Fruit fly (Drosophila melanogaster) whole organism, pupa: ENCODE measurements around the gene fwd.

ENCODE experiments used
- CG10348 ChIP-seq: fragments of 200-800 bp; sonication (Bioruptor generic); IDR thresholded peaks from 2 replicates; pipeline ENCODE4 v1.3.6; 2022; ENCODE audit warnings: missing biosample characterization, missing genetic modification characterization
- CG14655 ChIP-seq: fragments of 200-800 bp; sonication (Bioruptor generic); optimal IDR thresholded peaks from 3 replicates; lab custom pipeline; 2017; ENCODE audit warnings: mild to moderate bottlenecking, missing biosample characterization, missing genetic modification reagents, missing genetic modification characterization
- CG17806 ChIP-seq: fragments of 200-800 bp; sonication (Bioruptor generic); optimal IDR thresholded peaks from 2 replicates; lab custom pipeline; 2018; ENCODE audit warnings: missing biosample characterization, mild to moderate bottlenecking, missing genetic modification characterization, moderate library complexity
- CG4496 ChIP-seq: fragments of 200-800 bp; sonication (Bioruptor generic); IDR thresholded peaks from 3 replicates; pipeline ENCODE4 v1.3.6; 2022; ENCODE audit warnings: missing biosample characterization, missing genetic modification characterization
- CG8159 ChIP-seq: fragments of 200-800 bp; sonication (Bioruptor generic); optimal IDR thresholded peaks from 3 replicates; lab custom pipeline; 2018; ENCODE audit warnings: missing biosample characterization, mild to moderate bottlenecking, missing genetic modification characterization, moderate library complexity
- Pif1A ChIP-seq: fragments of 200-800 bp; sonication (Bioruptor generic); optimal IDR thresholded peaks from 3 replicates; lab custom pipeline; 2016; ENCODE audit warnings: missing biosample characterization, missing genetic modification characterization
- Pif1B ChIP-seq: fragments of 200-800 bp; sonication (Bioruptor generic); optimal IDR thresholded peaks from 3 replicates; lab custom pipeline; 2016; ENCODE audit warnings: missing biosample characterization, missing genetic modification characterization

DNA sequence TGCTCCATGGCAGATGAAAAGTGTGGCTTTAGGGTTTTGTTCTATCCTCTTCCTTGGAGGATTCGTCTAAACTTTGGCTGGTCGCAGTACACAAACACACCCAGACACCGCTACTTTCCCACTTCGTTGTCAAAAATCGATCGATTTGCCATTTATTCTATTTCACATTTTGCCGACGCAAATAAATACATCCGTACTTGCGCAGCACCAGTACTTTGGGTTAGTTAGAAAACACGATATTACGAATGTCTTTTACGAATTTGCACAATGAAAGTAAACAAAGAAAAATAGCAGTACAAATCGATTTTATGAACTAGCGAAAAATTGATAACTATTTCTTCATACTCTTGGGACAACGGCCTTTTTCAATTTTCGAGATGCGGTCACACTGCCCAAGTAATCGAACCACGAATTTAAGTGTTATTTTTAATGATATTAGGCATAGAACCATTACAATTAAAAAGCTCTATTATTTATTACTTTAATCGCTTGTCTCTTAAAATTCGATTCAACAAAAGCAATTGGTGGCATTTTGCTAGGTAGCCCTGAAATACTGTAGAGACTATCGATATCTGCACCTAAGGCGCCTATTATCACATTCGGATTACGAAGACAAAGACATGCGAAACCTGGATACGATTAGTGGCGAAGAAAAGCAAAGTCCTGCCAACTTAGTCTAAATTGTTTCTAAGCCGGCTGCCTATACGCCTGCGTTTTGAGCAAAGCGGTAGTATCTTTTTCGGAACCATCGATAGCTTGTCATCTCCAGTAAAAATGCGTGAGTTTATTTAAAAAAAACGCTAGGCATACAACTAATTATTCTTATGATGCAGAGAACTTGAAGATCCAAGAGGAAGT, 61.8 kb downstream of the fwd start, which contains the start of the genes DIP2 and wac:
- TF ChIP-seq CG14655 (GFP tag; lab: Kevin White, UChicago) (no peak), Pif1A (GFP tag; lab: Kevin White, UChicago) (no peak), CG17806 (tag; lab: Kevin White, UChicago) (peak; percentile 22), Pif1B (GFP tag; lab: Kevin White, UChicago) (no peak), CG10348 (GFP tag; lab: Robert Waterston, UW) (no peak), CG8159 (tag; lab: Kevin White, UChicago) (no peak), CG4496 (GFP tag; lab: Robert Waterston, UW) (no peak)
